Worm (Caenorhabditis elegans): ENCODE results near the gene T11F9.21.
"Not testable (repeated sequence)": the region's sequence is repeated elsewhere in the genome, so short reads cannot be mapped to it uniquely, and the experiment has no call there.

T11F9.21 gene

ce11 chrV:11492456-11492855, at the start of gene T11F9.21:
Gene T11F9.21, plus strand, starts transcription at chrV:11492756.
- no peak for TF ChIP-seq unc-62 (GFP tag; optimal IDR thresholded peaks at IDR 0.05)

ce11 chrV:11443503-11443902, 49.1 kb upstream of the T11F9.21 start, which contains the start of gene F57B7.2:
Gene F57B7.2, minus strand, starts transcription at chrV:11443603.
- no peak for TF ChIP-seq unc-62 (GFP tag; optimal IDR thresholded peaks at IDR 0.05)

- TF ChIP-seq unc-62 (GFP tag; optimal IDR thresholded peaks at IDR 0.05): no peak
These were observed 47.2 kb upstream of the T11F9.21 start for ce11 chrV:11445375-11445774.

ce11 chrV:11446297-11446696, 46.3 kb upstream of the T11F9.21 start, which contains the start of gene mig-17:
Gene mig-17, plus strand, starts transcription at chrV:11446685.
- no peak for TF ChIP-seq unc-62 (GFP tag; optimal IDR thresholded peaks at IDR 0.05)

ce11 chrV:11449404-11449803, 43.2 kb upstream of the T11F9.21 start:
- TF ChIP-seq unc-62 (GFP tag; optimal IDR thresholded peaks at IDR 0.05): no peak

ce11 chrV:11450257-11450656, 42.3 kb upstream of the T11F9.21 start, which contains the start of gene col-156:
Gene col-156, minus strand, starts transcription at chrV:11450357.
- no peak for TF ChIP-seq unc-62 (GFP tag; optimal IDR thresholded peaks at IDR 0.05)

ce11 chrV:11454917-11455316, 37.6 kb upstream of the T11F9.21 start:
- TF ChIP-seq unc-62 (GFP tag; optimal IDR thresholded peaks at IDR 0.05): no peak

ce11 chrV:11459255-11459654, 33.3 kb upstream of the T11F9.21 start, which contains the start of gene T11F9.1:
Gene T11F9.1, plus strand, starts transcription at chrV:11459555.
- TF ChIP-seq unc-62 (GFP tag; optimal IDR thresholded peaks at IDR 0.05): no peak

- no peak for TF ChIP-seq unc-62 (GFP tag; optimal IDR thresholded peaks at IDR 0.05)
These were observed 29.5 kb upstream of the T11F9.21 start, which contains the start of gene zipt-16 for ce11 chrV:11462963-11463453. Gene zipt-16, plus strand, starts transcription at chrV:11463013.

- no peak for TF ChIP-seq unc-62 (GFP tag; optimal IDR thresholded peaks at IDR 0.05)
These were observed 22.3 kb upstream of the T11F9.21 start, which contains the start of gene aat-6 for ce11 chrV:11470210-11470713. Gene aat-6, minus strand, starts transcription at chrV:11470663.

ce11 chrV:11472209-11472608, 20.3 kb upstream of the T11F9.21 start, which contains the start of the genes nas-20 and nas-21:
Gene nas-20, minus strand, starts transcription at chrV:11472309.
Gene nas-21, plus strand, starts transcription at chrV:11472564.
- TF ChIP-seq unc-62 (GFP tag; optimal IDR thresholded peaks at IDR 0.05): no peak

- no peak for TF ChIP-seq unc-62 (GFP tag; optimal IDR thresholded peaks at IDR 0.05)
These were observed 18.2 kb upstream of the T11F9.21 start, which contains the start of gene nas-22 for ce11 chrV:11474399-11474798. Gene nas-22, plus strand, starts transcription at chrV:11474699.

ce11 chrV:11475638-11476037, 16.9 kb upstream of the T11F9.21 start, which contains the start of gene T11F9.7:
Gene T11F9.7, plus strand, starts transcription at chrV:11475938.
- not testable (repeated sequence) for TF ChIP-seq unc-62 (GFP tag; optimal IDR thresholded peaks at IDR 0.05)

ce11 chrV:11479406-11479805, 13.2 kb upstream of the T11F9.21 start, which contains the start of gene T11F9.22:
Gene T11F9.22, plus strand, starts transcription at chrV:11479706.
- no peak for TF ChIP-seq unc-62 (GFP tag; optimal IDR thresholded peaks at IDR 0.05)

ce11 chrV:11480734-11481133, 11.8 kb upstream of the T11F9.21 start, which contains the start of gene T11F9.14:
Gene T11F9.14, minus strand, starts transcription at chrV:11480834.
- not testable (repeated sequence) for TF ChIP-seq unc-62 (GFP tag; optimal IDR thresholded peaks at IDR 0.05)

ce11 chrV:11483580-11484092, 8.9 kb upstream of the T11F9.21 start, which contains the start of gene col-157:
Gene col-157, plus strand, starts transcription at chrV:11484042.
- not testable (repeated sequence) for TF ChIP-seq unc-62 (GFP tag; optimal IDR thresholded peaks at IDR 0.05)

ce11 chrV:11484404-11484803, 8.2 kb upstream of the T11F9.21 start:
- TF ChIP-seq unc-62 (GFP tag; optimal IDR thresholded peaks at IDR 0.05): no peak
